Fruit fly (Drosophila melanogaster): ENCODE results near the gene Cpr67Fa1.
A peak's percentile ranks its signal among the peaks of the same experiment; 100 is the strongest.

Cpr67Fa1 gene

DNA sequence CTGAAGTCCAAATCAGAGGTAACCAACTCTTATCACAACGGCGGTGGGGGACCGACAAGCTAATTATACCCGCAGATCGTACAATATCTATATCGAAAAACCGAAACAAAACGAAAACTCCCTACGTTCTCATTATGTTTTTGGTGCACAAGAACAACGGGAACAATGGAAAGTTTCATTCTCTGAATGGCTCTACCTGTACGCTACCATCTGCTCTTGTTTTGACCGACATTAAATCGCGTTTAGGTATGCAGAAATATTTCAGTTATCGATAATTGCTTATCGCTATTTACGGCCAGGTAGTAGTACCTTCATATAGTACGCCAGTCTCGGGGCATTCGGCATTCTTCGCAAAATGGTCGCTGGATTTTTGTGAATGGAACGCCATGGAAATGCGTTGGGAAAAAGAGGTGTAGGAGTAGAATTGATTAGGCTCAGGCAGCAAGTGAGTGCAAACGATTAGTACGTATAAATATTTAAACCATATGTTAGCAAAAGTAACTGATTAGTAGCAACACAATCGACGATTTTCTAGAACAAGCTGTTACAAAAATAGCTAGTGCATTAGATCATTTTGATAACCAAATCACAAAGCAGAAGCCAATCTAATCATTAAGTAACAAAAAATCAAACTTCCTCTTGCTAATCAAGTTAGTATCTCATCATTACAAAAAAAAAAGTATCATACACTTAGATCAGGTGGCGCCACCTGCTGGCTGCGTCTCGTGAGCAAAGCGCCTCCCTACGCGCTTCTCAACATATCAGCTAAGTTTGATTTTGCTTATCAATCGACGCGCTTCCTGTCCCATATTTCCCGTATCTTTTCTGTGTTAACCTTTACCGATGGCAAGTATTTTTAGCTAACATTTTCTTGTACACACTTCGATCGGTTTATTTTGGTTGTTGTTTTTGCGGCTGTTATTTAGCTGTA lies 27.0 kb upstream of the Cpr67Fa1 start:
- TF ChIP-seq fkh (GFP tag; optimal IDR thresholded peaks at IDR 0.05), result peak; percentile 42
- peak; percentile 19 for TF ChIP-seq vri (GFP tag; optimal IDR thresholded peaks at IDR 0.05)
- TF ChIP-seq Eip78C (GFP tag), result peak; percentile 36
- TF ChIP-seq Ets21C (GFP tag; optimal IDR thresholded peaks at IDR 0.05), result no peak
- TF ChIP-seq topi (GFP tag; optimal IDR thresholded peaks at IDR 0.05), result no peak
- no peak for TF ChIP-seq eg (GFP tag; IDR thresholded peaks at IDR 0.05)

DNA sequence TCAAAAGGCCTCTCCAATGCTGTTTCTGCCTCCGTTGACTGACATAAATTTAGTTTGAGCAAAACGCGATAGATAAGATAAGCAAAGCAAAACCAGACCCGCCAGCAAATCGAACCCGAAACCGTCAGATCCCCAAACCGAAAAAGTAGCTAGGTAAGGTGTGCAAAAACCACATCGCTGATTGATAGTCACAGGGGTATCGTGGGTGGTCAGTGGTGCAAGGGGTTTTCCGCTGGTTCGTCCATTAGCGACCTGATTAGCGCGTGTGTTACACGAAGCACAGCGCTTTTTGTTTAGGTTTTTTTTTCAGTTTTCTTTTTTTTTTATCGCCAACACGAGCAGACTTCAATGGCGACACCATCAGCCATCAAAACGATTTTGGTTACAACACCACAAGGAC lies 25.9 kb upstream of the Cpr67Fa1 start:
- TF ChIP-seq vri (GFP tag; optimal IDR thresholded peaks at IDR 0.05) (peak; percentile 48), CG11762 (GFP tag; optimal IDR thresholded peaks at IDR 0.05; ENCODE audit: insufficient read depth) (no peak)

DNA sequence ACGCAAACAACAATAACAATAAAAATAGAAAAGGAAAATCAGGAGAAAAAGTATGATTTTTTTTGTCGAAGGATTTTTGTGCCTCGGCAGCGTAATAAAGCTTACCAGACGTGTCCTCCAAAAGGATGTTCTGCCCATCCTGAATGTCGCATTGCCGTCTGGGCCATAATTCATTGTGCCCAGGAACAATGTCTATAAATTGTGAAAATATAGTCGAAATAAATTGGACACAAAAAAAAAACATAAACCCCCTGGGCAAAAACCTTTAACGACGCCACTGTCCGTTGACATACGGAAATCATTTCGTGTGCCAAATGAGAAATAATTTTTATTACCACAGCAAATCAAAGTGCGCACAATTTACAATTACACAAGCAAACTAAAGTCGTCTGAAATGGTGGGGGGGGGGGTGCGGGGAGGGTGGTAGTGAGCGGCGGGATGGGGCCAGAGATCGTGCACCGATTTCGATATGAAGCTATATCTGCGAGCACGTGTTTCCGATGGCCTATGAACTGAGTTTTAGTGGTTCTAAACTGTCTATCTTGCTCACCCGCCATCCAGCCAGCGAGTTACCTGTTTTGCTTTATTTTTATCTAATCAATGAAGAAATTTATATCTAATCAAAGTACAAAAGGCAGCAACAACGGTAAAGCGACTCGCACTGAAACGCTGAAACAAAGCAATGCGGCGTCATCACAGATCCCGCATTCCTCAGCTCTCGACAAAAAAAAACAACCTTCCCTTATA lies 23.0 kb upstream of the Cpr67Fa1 start:
- no peak for TF ChIP-seq CG11294 (GFP tag; IDR thresholded peaks at IDR 0.05)
- TF ChIP-seq cyc (GFP tag; optimal IDR thresholded peaks at IDR 0.05), result peak; percentile 0
- TF ChIP-seq CG11902 (GFP tag; optimal IDR thresholded peaks at IDR 0.05), result no peak
- no peak for TF ChIP-seq Ets21C (GFP tag; optimal IDR thresholded peaks at IDR 0.05)
- TF ChIP-seq OdsH (GFP tag; optimal IDR thresholded peaks at IDR 0.05), result no peak
- no peak for TF ChIP-seq net (GFP tag; optimal IDR thresholded peaks at IDR 0.05)
- no peak for TF ChIP-seq ss (GFP tag; optimal IDR thresholded peaks at IDR 0.05)
- peak; percentile 17 for TF ChIP-seq CG31627 (GFP tag; optimal IDR thresholded peaks at IDR 0.05)
- TF ChIP-seq CG1621 (tag; optimal IDR thresholded peaks at IDR 0.05), result no peak
- peak; percentile 3 for TF ChIP-seq Sox102F (GFP tag; optimal IDR thresholded peaks at IDR 0.05)
- TF ChIP-seq vri (GFP tag; optimal IDR thresholded peaks at IDR 0.05), result no peak
- no peak for TF ChIP-seq Sox15 (GFP tag; optimal IDR thresholded peaks at IDR 0.05)
- no peak for TF ChIP-seq Lpt (GFP tag; optimal IDR thresholded peaks at IDR 0.05)
- no peak for TF ChIP-seq spab (GFP tag; optimal IDR thresholded peaks at IDR 0.05)
- TF ChIP-seq pdm3 (GFP tag; optimal IDR thresholded peaks at IDR 0.05), result peak; percentile 6
- no peak for TF ChIP-seq CG16779 (tag; optimal IDR thresholded peaks at IDR 0.05)
- TF ChIP-seq Eip93F (GFP tag; optimal IDR thresholded peaks at IDR 0.05), result no peak
- peak; percentile 13 for TF ChIP-seq Hr39 (GFP tag; optimal IDR thresholded peaks at IDR 0.05)
- TF ChIP-seq CG9139 (GFP tag; optimal IDR thresholded peaks at IDR 0.05), result no peak
- no peak for TF ChIP-seq Smox (GFP tag; optimal IDR thresholded peaks at IDR 0.05)
- TF ChIP-seq fd59A (GFP tag; optimal IDR thresholded peaks at IDR 0.05), result no peak
- no peak for TF ChIP-seq salr (GFP tag; optimal IDR thresholded peaks at IDR 0.05)
- peak; percentile 13 for TF ChIP-seq Eip78C (GFP tag)
- 0 out of 3 replicates have a peak, but pooled peaks have one; percentile 16 for TF ChIP-seq eg (GFP tag; IDR thresholded peaks at IDR 0.05)
- no peak for TF ChIP-seq Sox14 (GFP tag; optimal IDR thresholded peaks at IDR 0.05)
- TF ChIP-seq lz (GFP tag; optimal IDR thresholded peaks at IDR 0.05), result peak; percentile 18
- no peak for TF ChIP-seq CG15336 (GFP tag; IDR thresholded peaks at IDR 0.05)
- TF ChIP-seq esn (GFP tag; optimal IDR thresholded peaks at IDR 0.05), result no peak
- TF ChIP-seq CG10631 (GFP tag; optimal IDR thresholded peaks at IDR 0.05), result no peak
- TF ChIP-seq Ets96B (tag; optimal IDR thresholded peaks at IDR 0.05), result no peak

DNA sequence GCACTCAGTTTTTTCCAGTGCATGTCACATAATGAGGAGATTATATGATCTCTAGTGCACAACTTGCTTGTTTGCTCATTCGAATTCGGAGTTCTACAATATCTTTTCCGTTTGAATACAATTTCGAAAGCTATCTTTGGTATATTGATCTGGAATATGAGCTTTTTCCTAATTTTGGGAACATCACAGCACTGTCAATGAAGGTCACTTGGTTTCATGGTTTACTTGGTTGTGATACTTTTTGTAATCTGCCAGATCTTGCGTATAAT lies 22.5 kb upstream of the Cpr67Fa1 start:
- TF ChIP-seq vri (GFP tag; optimal IDR thresholded peaks at IDR 0.05), result peak; percentile 15
- TF ChIP-seq CG6808 (GFP tag; optimal IDR thresholded peaks at IDR 0.05), result no peak
- no peak for TF ChIP-seq CG9139 (GFP tag; optimal IDR thresholded peaks at IDR 0.05)

Data from whole organism, prepupa.